Worm (Caenorhabditis elegans) whole organism, L1 larva: ENCODE measurements around the gene W06B4.1.

Experiments
- aly-2 ChIP-seq: fragments of 150-350 bp; optimal IDR thresholded peaks from 2 replicates; lab custom pipeline; 2014; ENCODE audit warnings: missing biosample characterization, missing genetic modification characterization
- ceh-82 ChIP-seq, 3 experiments: fragments of 150-350 bp in 1 of 3; sonication (generic microtip) in 2 of 3; optimal IDR thresholded peaks; 2 replicates each; lab custom pipeline; 2014 to 2017; ENCODE audit warnings: missing biosample characterization in 3 of 3, missing genetic modification characterization in 3 of 3
- ceh-88 ChIP-seq: fragments of 200-800 bp; sonication (Bioruptor generic); IDR thresholded peaks from 2 replicates; pipeline ENCODE4 v1.3.6; 2022; ENCODE audit warnings: missing genetic modification characterization, missing compliant biosample characterization
- ces-1 ChIP-seq: fragments of 150-350 bp; optimal IDR thresholded peaks from 2 replicates; lab custom pipeline; 2014; ENCODE audit warnings: missing biosample characterization, missing genetic modification reagents, missing genetic modification characterization
- dpl-1 ChIP-seq, 3 experiments: fragments of 150-350 bp in 2 of 3; sonication (generic microtip) in 1 of 3; optimal IDR thresholded peaks; 2 replicates each; lab custom pipeline; 2014 to 2017; ENCODE audit warnings: missing biosample characterization in 3 of 3, missing genetic modification characterization in 3 of 3, missing genetic modification reagents in 3 of 3
- dsc-1 ChIP-seq: sonication (generic microtip); optimal IDR thresholded peaks from 2 replicates; lab custom pipeline; 2016; ENCODE audit warnings: mild to moderate bottlenecking, missing genetic modification characterization, missing compliant biosample characterization
- efl-1 ChIP-seq, 4 experiments: fragments of 150-350 bp; optimal IDR thresholded peaks in 3 of 4; peaks in 1 of 4; 1 replicate in 1 of 4; 2 replicates in 3 of 4; lab custom pipeline; 2014; ENCODE audit warnings: missing biosample characterization in 2 of 4, missing genetic modification characterization in 2 of 4, missing genetic modification reagents in 2 of 4
- egl-27 ChIP-seq, 2 experiments: fragments of 150-350 bp in 1 of 2; sonication (generic microtip); optimal IDR thresholded peaks; 3 replicates each; lab custom pipeline; 2017 to 2018; ENCODE audit warnings: missing biosample characterization in 2 of 2, missing genetic modification characterization in 2 of 2, missing genetic modification reagents in 2 of 2
- elt-3 ChIP-seq, 6 experiments: fragments of 150-350 bp in 1 of 6; sonication (generic microtip); optimal IDR thresholded peaks; 2 replicates each; lab custom pipeline; 2017 to 2018; ENCODE audit warnings: missing biosample characterization in 6 of 6, missing genetic modification characterization in 6 of 6, inconsistent platforms in 1 of 6
- ets-5 ChIP-seq: fragments of 200-800 bp; sonication (Bioruptor generic); IDR thresholded peaks from 2 replicates; pipeline ENCODE4 v1.3.6; 2022; ENCODE audit warnings: missing genetic modification characterization, missing compliant biosample characterization
- fkh-10 ChIP-seq: sonication (generic microtip); optimal IDR thresholded peaks from 2 replicates; lab custom pipeline; 2017; ENCODE audit warnings: missing biosample characterization, missing genetic modification reagents, missing genetic modification characterization
- fkh-8 ChIP-seq: sonication (generic microtip); optimal IDR thresholded peaks from 2 replicates; lab custom pipeline; 2016; ENCODE audit warnings: mild to moderate bottlenecking, missing genetic modification characterization, missing compliant biosample characterization
- hlh-17 ChIP-seq: fragments of 200-800 bp; sonication (Bioruptor generic); optimal IDR thresholded peaks from 2 replicates; lab custom pipeline; 2018; ENCODE audit warnings: missing genetic modification characterization, mild to moderate bottlenecking, missing compliant biosample characterization, moderate library complexity, borderline replicate concordance
- isw-1 ChIP-seq: fragments of 200-800 bp; sonication (Bioruptor generic); IDR thresholded peaks from 2 replicates; pipeline ENCODE4 v1.3.6; 2022; ENCODE audit warnings: missing genetic modification characterization, missing compliant biosample characterization
- lin-14 ChIP-seq: fragments of 200-800 bp; sonication (Bioruptor generic); optimal IDR thresholded peaks from 2 replicates; lab custom pipeline; 2018; ENCODE audit warnings: mild to moderate bottlenecking, missing genetic modification characterization, moderate library complexity, missing compliant biosample characterization
- lin-35 ChIP-seq, 2 experiments: fragments of 150-350 bp; optimal IDR thresholded peaks; 2 replicates each; lab custom pipeline; 2014; ENCODE audit warnings: missing biosample characterization in 2 of 2, missing genetic modification characterization in 2 of 2, missing genetic modification reagents in 2 of 2
- lir-3 ChIP-seq: sonication (generic microtip); optimal IDR thresholded peaks from 2 replicates; lab custom pipeline; 2016; ENCODE audit warnings: mild to moderate bottlenecking, missing genetic modification characterization, moderate library complexity, missing compliant biosample characterization; ENCODE audit not compliant: poor library complexity
- lsy-2 ChIP-seq, 2 experiments: fragments of 150-350 bp; optimal IDR thresholded peaks; 2 replicates each; lab custom pipeline; 2014; ENCODE audit warnings: missing biosample characterization in 2 of 2, missing genetic modification characterization in 2 of 2
- mab-9 ChIP-seq: fragments of 200-800 bp; sonication (Bioruptor generic); IDR thresholded peaks from 2 replicates; pipeline ENCODE4 v1.3.6; 2022; ENCODE audit warnings: missing genetic modification reagents, missing genetic modification characterization, missing compliant biosample characterization
- mep-1 ChIP-seq: fragments of 150-350 bp; optimal IDR thresholded peaks from 2 replicates; lab custom pipeline; 2014; ENCODE audit warnings: missing biosample characterization, missing genetic modification characterization
- nhr-11 ChIP-seq: fragments of 150-350 bp; optimal IDR thresholded peaks from 2 replicates; lab custom pipeline; 2014; ENCODE audit warnings: missing biosample characterization, missing genetic modification characterization
- nhr-12 ChIP-seq: sonication (generic microtip); optimal IDR thresholded peaks from 2 replicates; lab custom pipeline; 2017; ENCODE audit warnings: missing biosample characterization, missing genetic modification characterization
- nhr-28 ChIP-seq: fragments of 150-350 bp; optimal IDR thresholded peaks from 2 replicates; lab custom pipeline; 2014; ENCODE audit warnings: missing biosample characterization, missing genetic modification characterization
- nhr-47 ChIP-seq: sonication (generic microtip); optimal IDR thresholded peaks from 2 replicates; lab custom pipeline; 2016; ENCODE audit warnings: mild to moderate bottlenecking, missing genetic modification characterization, moderate library complexity, missing compliant biosample characterization
- nhr-71 ChIP-seq: sonication (generic microtip); optimal IDR thresholded peaks from 2 replicates; lab custom pipeline; 2016; ENCODE audit warnings: mild to moderate bottlenecking, missing genetic modification characterization, moderate library complexity, missing compliant biosample characterization
- nhr-77 ChIP-seq: fragments of 150-350 bp; optimal IDR thresholded peaks from 2 replicates; lab custom pipeline; 2014; ENCODE audit warnings: missing biosample characterization, missing genetic modification characterization
- pag-3 ChIP-seq: sonication (generic microtip); optimal IDR thresholded peaks from 2 replicates; lab custom pipeline; 2017; ENCODE audit warnings: missing genetic modification characterization, mild to moderate bottlenecking, missing compliant biosample characterization, antibody characterized with exemption, borderline replicate concordance; ENCODE audit not compliant: insufficient read depth
- pqm-1 ChIP-seq: sonication (generic microtip); optimal IDR thresholded peaks from 3 replicates; lab custom pipeline; 2017; ENCODE audit warnings: missing biosample characterization, missing genetic modification characterization
- rnt-1 ChIP-seq: sonication (generic microtip); optimal IDR thresholded peaks from 2 replicates; lab custom pipeline; 2016; ENCODE audit warnings: mild to moderate bottlenecking, missing genetic modification characterization, moderate library complexity, missing compliant biosample characterization
- skn-1 ChIP-seq: fragments of 150-350 bp; optimal IDR thresholded peaks from 2 replicates; lab custom pipeline; 2014; ENCODE audit warnings: missing biosample characterization, missing genetic modification characterization
- snpc-4 ChIP-seq: fragments of 150-350 bp; optimal IDR thresholded peaks from 2 replicates; lab custom pipeline; 2014; ENCODE audit warnings: missing biosample characterization, missing genetic modification characterization
- snu-23 ChIP-seq: sonication (generic microtip); optimal IDR thresholded peaks from 2 replicates; lab custom pipeline; 2016; ENCODE audit warnings: missing genetic modification characterization, missing compliant biosample characterization
- sox-4 ChIP-seq: sonication (generic microtip); optimal IDR thresholded peaks from 2 replicates; lab custom pipeline; 2016; ENCODE audit warnings: missing genetic modification characterization, missing compliant biosample characterization
- swsn-7 ChIP-seq: sonication (generic microtip); optimal IDR thresholded peaks from 2 replicates; lab custom pipeline; 2016; ENCODE audit warnings: missing genetic modification characterization, missing compliant biosample characterization
- tbx-2 ChIP-seq: sonication (generic microtip); optimal IDR thresholded peaks from 2 replicates; lab custom pipeline; 2016; ENCODE audit warnings: missing genetic modification characterization, missing compliant biosample characterization
- tlp-1 ChIP-seq: fragments of 150-350 bp; optimal IDR thresholded peaks from 2 replicates; lab custom pipeline; 2014; ENCODE audit warnings: missing biosample characterization, missing genetic modification characterization
- unc-30 ChIP-seq: sonication (generic microtip); optimal IDR thresholded peaks from 2 replicates; lab custom pipeline; 2017; ENCODE audit warnings: missing biosample characterization, missing genetic modification characterization
- unc-86 ChIP-seq: sonication (generic microtip); optimal IDR thresholded peaks from 2 replicates; lab custom pipeline; 2016; ENCODE audit warnings: missing genetic modification characterization, missing compliant biosample characterization
- ztf-11 ChIP-seq, 2 experiments: sonication (generic microtip); optimal IDR thresholded peaks; 2 replicates each; lab custom pipeline; 2016 to 2017; ENCODE audit warnings: missing genetic modification characterization in 2 of 2, missing biosample characterization in 1 of 2, missing compliant biosample characterization in 1 of 2
- ztf-4 ChIP-seq: fragments of 150-350 bp; optimal IDR thresholded peaks from 2 replicates; lab custom pipeline; 2014; ENCODE audit warnings: missing biosample characterization, missing genetic modification characterization

The W06B4.1 gene

DNA sequence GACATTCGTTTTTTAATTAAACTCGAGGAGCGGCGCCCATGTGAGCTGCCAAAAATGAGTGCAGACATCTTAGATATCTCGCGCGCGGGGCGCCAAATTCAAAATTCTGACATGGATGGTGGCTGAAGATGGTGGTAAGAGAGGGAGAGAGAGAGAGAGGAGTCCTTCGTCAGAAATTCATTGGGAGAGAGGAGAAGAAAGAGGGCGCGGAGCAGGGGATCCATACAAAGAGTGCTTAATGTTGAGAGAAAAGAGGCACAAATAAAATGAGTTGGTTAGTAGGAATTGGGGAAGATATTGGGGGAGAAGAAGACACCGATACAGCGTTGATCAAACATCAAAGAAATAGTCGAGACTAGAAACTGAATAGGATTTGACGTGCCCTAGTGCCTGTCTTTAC lies 17.9 kb upstream of the W06B4.1 start:
- TF ChIP-seq nhr-12 (tag; lab: Kevin White, UChicago) (no peak), dsc-1 (tag; lab: Kevin White, UChicago) (no peak), snpc-4 (tag; lab: Kevin White, UChicago) (no peak), unc-86 (peak; percentile 55), lin-35 (GFP tag; optimal IDR thresholded peaks at IDR 0.05; lab: Kevin White, UChicago) (peak in 1 of 2 experiments; percentile 34), dpl-1 (GFP tag; optimal IDR thresholded peaks at IDR 0.05; lab: Kevin White, UChicago) (peak in 1 of 3 experiments; percentile 35), ztf-4 (tag; lab: Kevin White, UChicago) (no peak), elt-3 (tag; optimal IDR thresholded peaks at IDR 0.05; lab: Kevin White, UChicago) (no peak), efl-1 (optimal IDR thresholded peaks at IDR 0.05; lab: Kevin White, UChicago) (no peak), efl-1 (GFP tag; optimal IDR thresholded peaks at IDR 0.05 in 1 of 2; lab: Kevin White, UChicago) (peak; percentile 13 to 56), mep-1 (tag; lab: Kevin White, UChicago) (no peak), lin-14 (peak; percentile 60)

DNA sequence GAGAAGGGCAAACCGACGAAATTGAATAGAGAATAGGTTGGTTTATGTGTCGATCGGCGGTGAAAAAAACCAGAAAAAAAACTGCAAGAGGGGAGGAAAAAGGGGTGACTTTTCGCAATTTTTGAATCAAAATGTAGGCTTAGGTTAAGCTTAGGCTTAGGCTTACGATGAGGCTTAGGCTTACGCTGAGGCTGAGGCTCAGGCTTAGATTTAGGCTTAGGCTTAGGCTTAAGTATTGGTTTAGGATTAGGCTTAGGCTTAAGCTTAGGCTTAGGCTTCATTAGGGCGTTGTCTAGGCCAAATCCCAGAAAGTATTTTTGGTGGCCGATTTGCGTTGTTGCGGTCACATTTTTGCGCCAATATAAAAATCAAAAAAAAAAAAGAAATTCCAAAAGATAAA lies 16.6 kb upstream of the W06B4.1 start:
- TF ChIP-seq skn-1 (tag; lab: Kevin White, UChicago) (no peak), rnt-1 (no peak), pqm-1 (tag; lab: Kevin White, UChicago) (no peak), ets-5 (GFP tag; lab: Robert Waterston, UW) (no peak), egl-27 (tag; optimal IDR thresholded peaks at IDR 0.05; lab: Kevin White, UChicago) (no peak), tlp-1 (no peak), lin-14 (no peak), unc-30 (tag; lab: Kevin White, UChicago) (no peak), nhr-77 (no peak), aly-2 (tag; lab: Kevin White, UChicago) (no peak), hlh-17 (GFP tag; lab: Kevin White, UChicago) (no peak), lir-3 (tag; lab: Kevin White, UChicago) (no peak), mep-1 (tag; lab: Kevin White, UChicago) (no peak), unc-86 (no peak), ceh-88 (GFP tag; lab: Robert Waterston, UW) (no peak), ceh-82 (tag; optimal IDR thresholded peaks at IDR 0.05; lab: Kevin White, UChicago) (no peak), efl-1 (optimal IDR thresholded peaks at IDR 0.05; lab: Kevin White, UChicago) (no peak), efl-1 (GFP tag; optimal IDR thresholded peaks at IDR 0.05 in 1 of 2; lab: Kevin White, UChicago) (no peak), sox-4 (no peak)

DNA sequence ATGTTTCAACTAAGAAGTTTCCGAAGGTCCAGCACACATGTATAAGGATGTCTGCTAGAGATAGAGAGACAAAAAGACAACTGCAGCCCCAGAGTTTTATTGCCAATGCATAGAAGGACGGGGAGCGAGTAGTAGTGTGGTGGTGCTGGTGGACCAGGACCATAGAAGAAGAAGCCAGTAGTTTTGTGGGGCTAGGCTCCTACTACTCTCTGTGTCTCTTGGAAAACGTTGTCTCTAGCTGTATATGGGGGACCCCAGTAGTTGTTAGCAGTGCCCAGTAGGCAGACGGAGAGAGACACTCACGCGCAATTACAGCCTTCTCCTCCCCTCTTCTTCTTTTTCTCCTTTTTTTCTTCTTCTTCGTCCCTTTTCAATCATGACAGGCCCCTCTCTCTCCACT lies 15.4 kb upstream of the W06B4.1 start:
- TF ChIP-seq nhr-71 (tag; lab: Kevin White, UChicago) (peak; percentile 40), fkh-10 (GFP tag; lab: Kevin White, UChicago) (no peak), pag-3 (tag; lab: Kevin White, UChicago) (no peak), ceh-82 (tag; optimal IDR thresholded peaks at IDR 0.05; lab: Kevin White, UChicago) (peak in 2 of 3 experiments; percentile 22 to 61), nhr-11 (tag; lab: Kevin White, UChicago) (no peak), unc-86 (peak; percentile 68), snu-23 (peak; percentile 37), fkh-8 (tag; lab: Kevin White, UChicago) (peak; percentile 30), skn-1 (tag; lab: Kevin White, UChicago) (no peak), swsn-7 (tag; lab: Kevin White, UChicago) (peak; percentile 47), efl-1 (optimal IDR thresholded peaks at IDR 0.05; lab: Kevin White, UChicago) (peak in 1 of 2 experiments; percentile 13), efl-1 (GFP tag; optimal IDR thresholded peaks at IDR 0.05 in 1 of 2; lab: Kevin White, UChicago) (no peak), snpc-4 (tag; lab: Kevin White, UChicago) (no peak), tbx-2 (tag; lab: Kevin White, UChicago) (peak; percentile 48), lin-14 (peak; percentile 82), mab-9 (GFP tag; lab: Robert Waterston, UW) (peak; percentile 64; the same call in 1 of the 2 replicates), isw-1 (GFP tag; lab: Robert Waterston, UW) (peak; percentile 23), nhr-47 (peak; percentile 39), lin-35 (GFP tag; optimal IDR thresholded peaks at IDR 0.05; lab: Kevin White, UChicago) (peak in 1 of 2 experiments; percentile 22), ztf-11 (tag; optimal IDR thresholded peaks at IDR 0.05; lab: Kevin White, UChicago) (no peak), ces-1 (GFP tag; lab: Kevin White, UChicago) (peak; percentile 18), lsy-2 (tag; optimal IDR thresholded peaks at IDR 0.05; lab: Kevin White, UChicago) (peak in 1 of 2 experiments; percentile 30), dsc-1 (tag; lab: Kevin White, UChicago) (no peak), nhr-28 (tag; lab: Kevin White, UChicago) (no peak)
